Fruit fly (Drosophila melanogaster): ENCODE results near the gene CG3225.
A peak's percentile ranks its signal among the peaks of the same experiment; 100 is the strongest.

DNA sequence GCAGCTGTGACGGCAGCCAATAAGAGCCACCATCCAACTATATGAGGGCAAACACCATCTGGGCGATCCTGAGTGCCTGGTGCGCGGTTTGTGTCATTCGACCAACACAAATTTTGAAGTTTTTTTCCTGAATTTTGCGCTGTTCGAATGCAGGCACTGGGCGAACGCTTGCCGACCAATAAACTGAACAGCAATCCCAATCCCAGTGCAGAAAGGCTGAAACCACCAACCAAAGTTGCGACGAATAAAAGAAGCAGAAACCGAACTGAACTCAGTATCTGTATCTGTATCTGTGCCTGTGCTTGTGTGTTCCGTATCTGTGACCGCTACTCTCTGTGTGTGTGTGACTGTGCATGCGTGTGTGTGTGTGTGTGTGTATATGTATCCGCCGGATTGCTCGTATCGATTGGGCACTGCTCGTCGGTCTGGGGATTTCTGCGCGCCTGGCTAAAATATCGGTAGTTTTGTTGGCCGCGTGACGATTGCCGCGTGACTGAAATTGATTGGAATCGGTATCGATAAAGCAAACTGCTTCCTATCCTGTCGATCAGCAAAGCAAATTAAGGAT is 6.5 kb downstream of the CG3225 start:
- no peak for TF ChIP-seq CG8301 (tag; optimal IDR thresholded peaks at IDR 0.05)
- TF ChIP-seq CG9948 (tag; optimal IDR thresholded peaks at IDR 0.05), result no peak
- TF ChIP-seq D1 (tag; optimal IDR thresholded peaks at IDR 0.05), result peak; percentile 12
- no peak for TF ChIP-seq Pif1A (GFP tag; optimal IDR thresholded peaks at IDR 0.05)
- peak; percentile 73; the same call in 1 of the 2 replicates for TF ChIP-seq Ets98B (GFP tag; IDR thresholded peaks at IDR 0.05)
- no peak for TF ChIP-seq CG10348 (GFP tag; IDR thresholded peaks at IDR 0.05)
- TF ChIP-seq CG8159 (tag; optimal IDR thresholded peaks at IDR 0.05), result no peak
- no peak for TF ChIP-seq CG17806 (tag; optimal IDR thresholded peaks at IDR 0.05)
- TF ChIP-seq CG32121 (GFP tag; IDR thresholded peaks at IDR 0.05), result peak; percentile 65
- TF ChIP-seq CG4496 (GFP tag; IDR thresholded peaks at IDR 0.05), result peak; percentile 55; the same call in 1 of the 3 replicates
- TF ChIP-seq EcR (GFP tag; optimal IDR thresholded peaks at IDR 0.05), result peak; percentile 89
